Worm (Caenorhabditis elegans) whole organism, L1 larva: ENCODE data around the gene wht-5.

Source experiments
- C04F5.9 ChIP-seq: sonication (generic microtip); optimal IDR thresholded peaks from 2 replicates; lab custom pipeline; 2016; ENCODE audit warnings: missing genetic modification characterization, missing compliant biosample characterization
- C16A3.4 ChIP-seq: fragments of 150-350 bp; optimal IDR thresholded peaks from 2 replicates; lab custom pipeline; 2014; ENCODE audit warnings: missing biosample characterization, missing genetic modification characterization
- aha-1 ChIP-seq: fragments of 150-350 bp; optimal IDR thresholded peaks from 2 replicates; lab custom pipeline; 2014; ENCODE audit warnings: missing biosample characterization, missing genetic modification characterization
- ceh-8 ChIP-seq: fragments of 200-800 bp; sonication (Bioruptor generic); optimal IDR thresholded peaks from 2 replicates; lab custom pipeline; 2018; ENCODE audit warnings: mild to moderate bottlenecking, missing genetic modification characterization, moderate library complexity, missing compliant biosample characterization
- ceh-88 ChIP-seq: fragments of 200-800 bp; sonication (Bioruptor generic); IDR thresholded peaks from 2 replicates; pipeline ENCODE4 v1.3.6; 2022; ENCODE audit warnings: missing genetic modification characterization, missing compliant biosample characterization
- dpl-1 ChIP-seq, 3 experiments: fragments of 150-350 bp in 2 of 3; sonication (generic microtip) in 1 of 3; optimal IDR thresholded peaks; 2 replicates each; lab custom pipeline; 2014 to 2017; ENCODE audit warnings: missing biosample characterization in 3 of 3, missing genetic modification characterization in 3 of 3, missing genetic modification reagents in 3 of 3
- efl-1 ChIP-seq, 4 experiments: fragments of 150-350 bp; optimal IDR thresholded peaks in 3 of 4; peaks in 1 of 4; 1 replicate in 1 of 4; 2 replicates in 3 of 4; lab custom pipeline; 2014; ENCODE audit warnings: missing biosample characterization in 2 of 4, missing genetic modification characterization in 2 of 4, missing genetic modification reagents in 2 of 4
- efl-3 ChIP-seq: fragments of 200-800 bp; sonication (Bioruptor generic); optimal IDR thresholded peaks from 2 replicates; lab custom pipeline; 2018; ENCODE audit warnings: mild to moderate bottlenecking, missing genetic modification characterization, missing compliant biosample characterization
- egl-13 ChIP-seq: sonication (generic microtip); optimal IDR thresholded peaks from 2 replicates; lab custom pipeline; 2016; ENCODE audit warnings: missing genotype, missing genetic modification reagents, missing genetic modification characterization, missing compliant biosample characterization
- elt-3 ChIP-seq, 6 experiments: fragments of 150-350 bp in 1 of 6; sonication (generic microtip); optimal IDR thresholded peaks; 2 replicates each; lab custom pipeline; 2017 to 2018; ENCODE audit warnings: missing biosample characterization in 6 of 6, missing genetic modification characterization in 6 of 6, inconsistent platforms in 1 of 6
- fos-1 ChIP-seq: fragments of 150-350 bp; optimal IDR thresholded peaks from 2 replicates; lab custom pipeline; 2014; ENCODE audit warnings: missing biosample characterization, missing genetic modification characterization
- grh-1 ChIP-seq: fragments of 200-800 bp; sonication (Bioruptor generic); IDR thresholded peaks from 2 replicates; pipeline ENCODE4 v1.3.6; 2022; ENCODE audit warnings: missing genetic modification reagents, missing genetic modification characterization, missing compliant biosample characterization
- irx-1 ChIP-seq: sonication (generic microtip); optimal IDR thresholded peaks from 2 replicates; lab custom pipeline; 2016; ENCODE audit warnings: missing genetic modification characterization, missing compliant biosample characterization
- isw-1 ChIP-seq: fragments of 200-800 bp; sonication (Bioruptor generic); IDR thresholded peaks from 2 replicates; pipeline ENCODE4 v1.3.6; 2022; ENCODE audit warnings: missing genetic modification characterization, missing compliant biosample characterization
- lin-13 ChIP-seq: fragments of 150-350 bp; optimal IDR thresholded peaks from 2 replicates; lab custom pipeline; 2014; ENCODE audit warnings: missing biosample characterization, missing genetic modification reagents, missing genetic modification characterization
- lin-35 ChIP-seq, 2 experiments: fragments of 150-350 bp; optimal IDR thresholded peaks; 2 replicates each; lab custom pipeline; 2014; ENCODE audit warnings: missing biosample characterization in 2 of 2, missing genetic modification characterization in 2 of 2, missing genetic modification reagents in 2 of 2
- lin-39 ChIP-seq: fragments of 150-350 bp; optimal IDR thresholded peaks from 2 replicates; lab custom pipeline; 2014; ENCODE audit warnings: missing biosample characterization, missing genetic modification reagents, missing genetic modification characterization
- lir-3 ChIP-seq: sonication (generic microtip); optimal IDR thresholded peaks from 2 replicates; lab custom pipeline; 2016; ENCODE audit warnings: mild to moderate bottlenecking, missing genetic modification characterization, moderate library complexity, missing compliant biosample characterization; ENCODE audit not compliant: poor library complexity
- lsy-2 ChIP-seq, 2 experiments: fragments of 150-350 bp; optimal IDR thresholded peaks; 2 replicates each; lab custom pipeline; 2014; ENCODE audit warnings: missing biosample characterization in 2 of 2, missing genetic modification characterization in 2 of 2
- mdl-1 ChIP-seq, 2 experiments: fragments of 150-350 bp; optimal IDR thresholded peaks; 2 replicates each; lab custom pipeline; 2014 to 2017; ENCODE audit warnings: missing biosample characterization in 2 of 2, missing genetic modification characterization in 2 of 2, inconsistent platforms in 1 of 2
- mef-2 ChIP-seq: fragments of 150-350 bp; optimal IDR thresholded peaks from 2 replicates; lab custom pipeline; 2014; ENCODE audit warnings: missing biosample characterization, missing genetic modification characterization
- mep-1 ChIP-seq: fragments of 150-350 bp; optimal IDR thresholded peaks from 2 replicates; lab custom pipeline; 2014; ENCODE audit warnings: missing biosample characterization, missing genetic modification characterization
- nhr-19 ChIP-seq: fragments of 200-800 bp; sonication (Bioruptor generic); conservative IDR thresholded peaks from 2 replicates; pipeline ENCODE4 v1.3.6; 2022; ENCODE audit warnings: missing genetic modification characterization, missing compliant biosample characterization
- nhr-20 ChIP-seq: sonication (generic microtip); optimal IDR thresholded peaks from 2 replicates; lab custom pipeline; 2016; ENCODE audit warnings: mild to moderate bottlenecking, missing genetic modification characterization, missing compliant biosample characterization
- nhr-237 ChIP-seq: fragments of 150-350 bp; optimal IDR thresholded peaks from 2 replicates; lab custom pipeline; 2014; ENCODE audit warnings: missing biosample characterization, missing genetic modification characterization
- nhr-28 ChIP-seq: fragments of 150-350 bp; optimal IDR thresholded peaks from 2 replicates; lab custom pipeline; 2014; ENCODE audit warnings: missing biosample characterization, missing genetic modification characterization
- nhr-47 ChIP-seq: sonication (generic microtip); optimal IDR thresholded peaks from 2 replicates; lab custom pipeline; 2016; ENCODE audit warnings: mild to moderate bottlenecking, missing genetic modification characterization, moderate library complexity, missing compliant biosample characterization
- nhr-71 ChIP-seq: sonication (generic microtip); optimal IDR thresholded peaks from 2 replicates; lab custom pipeline; 2016; ENCODE audit warnings: mild to moderate bottlenecking, missing genetic modification characterization, moderate library complexity, missing compliant biosample characterization
- nhr-84 ChIP-seq: sonication (generic microtip); optimal IDR thresholded peaks from 2 replicates; lab custom pipeline; 2017; ENCODE audit warnings: missing biosample characterization, missing genetic modification characterization
- nhr-85 ChIP-seq: sonication (generic microtip); peaks from one replicate; lab custom pipeline; 2016; ENCODE audit warnings: missing genetic modification characterization, inconsistent platforms, missing compliant biosample characterization
- pag-3 ChIP-seq: sonication (generic microtip); optimal IDR thresholded peaks from 2 replicates; lab custom pipeline; 2017; ENCODE audit warnings: missing genetic modification characterization, mild to moderate bottlenecking, missing compliant biosample characterization, antibody characterized with exemption, borderline replicate concordance; ENCODE audit not compliant: insufficient read depth
- pax-3 ChIP-seq: fragments of 200-800 bp; sonication (Bioruptor generic); optimal IDR thresholded peaks from 2 replicates; lab custom pipeline; 2018; ENCODE audit warnings: mild to moderate bottlenecking, missing genetic modification characterization, moderate library complexity, missing compliant biosample characterization
- rnt-1 ChIP-seq: sonication (generic microtip); optimal IDR thresholded peaks from 2 replicates; lab custom pipeline; 2016; ENCODE audit warnings: mild to moderate bottlenecking, missing genetic modification characterization, moderate library complexity, missing compliant biosample characterization
- snu-23 ChIP-seq: sonication (generic microtip); optimal IDR thresholded peaks from 2 replicates; lab custom pipeline; 2016; ENCODE audit warnings: missing genetic modification characterization, missing compliant biosample characterization
- sox-4 ChIP-seq: sonication (generic microtip); optimal IDR thresholded peaks from 2 replicates; lab custom pipeline; 2016; ENCODE audit warnings: missing genetic modification characterization, missing compliant biosample characterization
- sptf-1 ChIP-seq: fragments of 150-350 bp; optimal IDR thresholded peaks from 2 replicates; lab custom pipeline; 2014; ENCODE audit warnings: missing biosample characterization, missing genetic modification characterization
- swsn-7 ChIP-seq: sonication (generic microtip); optimal IDR thresholded peaks from 2 replicates; lab custom pipeline; 2016; ENCODE audit warnings: missing genetic modification characterization, missing compliant biosample characterization
- tbx-2 ChIP-seq: sonication (generic microtip); optimal IDR thresholded peaks from 2 replicates; lab custom pipeline; 2016; ENCODE audit warnings: missing genetic modification characterization, missing compliant biosample characterization
- zag-1 ChIP-seq: fragments of 150-350 bp; optimal IDR thresholded peaks from 2 replicates; lab custom pipeline; 2014; ENCODE audit warnings: missing biosample characterization, missing genetic modification characterization

Gene wht-5

DNA sequence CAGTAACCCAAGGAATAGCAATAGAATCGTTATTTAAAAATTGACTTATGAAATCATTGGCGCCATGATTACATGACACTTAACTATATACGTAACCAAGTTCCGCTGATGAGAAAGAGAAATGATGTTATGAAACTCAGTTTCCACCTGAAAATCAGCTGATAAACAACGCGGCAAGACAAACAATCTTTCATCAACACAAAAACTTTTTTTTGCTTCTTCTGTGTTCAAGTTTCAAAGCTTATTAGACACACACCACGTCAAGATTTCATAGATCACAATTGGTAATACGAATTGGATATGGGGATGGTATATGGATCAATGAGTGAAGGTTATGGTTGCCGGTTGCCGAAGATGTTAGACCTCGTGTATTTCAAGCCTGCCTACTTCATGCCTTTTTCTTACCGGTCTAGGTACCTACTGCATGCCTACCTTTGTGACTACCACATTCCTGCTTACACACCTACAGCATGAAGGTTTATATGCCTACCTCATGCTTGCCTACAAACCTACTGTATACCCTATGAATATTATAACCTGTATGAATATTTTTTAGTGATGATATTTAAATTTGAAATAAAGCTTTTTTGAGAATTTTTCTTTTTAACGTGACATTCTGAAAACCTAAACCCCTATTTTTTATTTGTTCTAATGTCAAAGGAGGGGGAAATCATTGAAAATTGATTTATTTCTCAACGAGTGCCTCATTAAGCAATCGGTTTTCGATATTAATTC is at the start of gene wht-5, which contains the start of gene F19B6.10:
wht-5 (plus strand) TSS at position 685 of the 735 bp plus-strand sequence.
F19B6.10 (plus strand) TSS at position 301 of the 735 bp plus-strand sequence.
- TF ChIP-seq mep-1 (tag; lab: Kevin White, UChicago) (no peak), ceh-8 (GFP tag; lab: Kevin White, UChicago) (no peak), sox-4 (no peak), nhr-47 (no peak), efl-1 (optimal IDR thresholded peaks at IDR 0.05; lab: Kevin White, UChicago) (no peak), efl-1 (GFP tag; optimal IDR thresholded peaks at IDR 0.05 in 1 of 2; lab: Kevin White, UChicago) (no peak), pax-3 (tag; lab: Kevin White, UChicago) (no peak), irx-1 (tag; lab: Kevin White, UChicago) (no peak), dpl-1 (GFP tag; optimal IDR thresholded peaks at IDR 0.05; lab: Kevin White, UChicago) (no peak), lin-13 (GFP tag; lab: Kevin White, UChicago) (no peak), lin-35 (GFP tag; optimal IDR thresholded peaks at IDR 0.05; lab: Kevin White, UChicago) (no peak), efl-3 (GFP tag; lab: Kevin White, UChicago) (no peak), C16A3.4 (no peak), rnt-1 (tag; lab: Kevin White, UChicago) (no peak), mdl-1 (tag; optimal IDR thresholded peaks at IDR 0.05; lab: Kevin White, UChicago) (no peak), swsn-7 (tag; lab: Kevin White, UChicago) (no peak)

DNA sequence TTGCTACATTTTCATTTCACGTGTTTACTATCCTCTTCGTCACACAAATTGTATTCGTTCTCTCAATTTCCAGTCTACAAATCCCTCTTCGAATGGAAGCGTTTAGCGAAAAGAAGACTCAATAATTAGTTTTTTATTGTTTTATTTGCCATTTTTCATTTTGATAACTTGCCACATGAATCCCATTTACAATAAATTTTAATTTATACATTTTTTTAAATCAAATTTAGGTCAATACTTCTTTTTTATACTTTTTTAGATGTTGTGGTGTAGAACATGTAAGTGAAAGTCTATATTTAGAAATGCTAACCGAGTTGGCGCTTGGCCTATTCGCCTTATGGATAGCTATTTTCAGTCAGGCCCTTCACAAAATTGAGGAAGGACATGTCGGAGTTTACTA is 49.7 kb upstream of the wht-5 start, which contains the start of gene erl-1:
erl-1 (plus strand) TSS at position 301 of the 400 bp plus-strand sequence.
- no peak for TF ChIP-seq nhr-20
- no peak for TF ChIP-seq zag-1 (tag; lab: Kevin White, UChicago)
- no peak for TF ChIP-seq nhr-84 (tag; lab: Kevin White, UChicago)
- TF ChIP-seq sptf-1 (tag; lab: Kevin White, UChicago): no peak
- TF ChIP-seq isw-1 (GFP tag; lab: Robert Waterston, UW): no peak
- no peak for TF ChIP-seq tbx-2 (tag; lab: Kevin White, UChicago)
- no peak for TF ChIP-seq nhr-237 (tag; lab: Kevin White, UChicago)
- no peak for TF ChIP-seq elt-3 (tag; optimal IDR thresholded peaks at IDR 0.05; lab: Kevin White, UChicago)
- no peak for TF ChIP-seq mef-2
- TF ChIP-seq snu-23 (GFP tag; lab: Kevin White, UChicago): no peak
- no peak for TF ChIP-seq irx-1 (tag; lab: Kevin White, UChicago)
- no peak for TF ChIP-seq C04F5.9
- TF ChIP-seq fos-1 (tag; lab: Kevin White, UChicago): no peak
- no peak for TF ChIP-seq pag-3 (tag; lab: Kevin White, UChicago)
- TF ChIP-seq nhr-85: no peak
- TF ChIP-seq nhr-28 (tag; lab: Kevin White, UChicago): no peak
- no peak for TF ChIP-seq egl-13 (tag; lab: Kevin White, UChicago)
- TF ChIP-seq lsy-2 (tag; optimal IDR thresholded peaks at IDR 0.05; lab: Kevin White, UChicago): no peak

ce11 chrIV:12289149-12289548 is 48.2 kb upstream of the wht-5 start, which contains the start of gene C42C1.9:
Gene C42C1.9, plus strand, starts transcription at chrIV:12289449.
- TF ChIP-seq lir-3 (tag; lab: Kevin White, UChicago) (no peak), grh-1 (GFP tag; lab: Robert Waterston, UW) (no peak), lin-39 (tag; lab: Kevin White, UChicago) (no peak), ceh-88 (GFP tag; lab: Robert Waterston, UW) (no peak), pag-3 (tag; lab: Kevin White, UChicago) (no peak), C16A3.4 (no peak), aha-1 (tag; lab: Kevin White, UChicago) (no peak), nhr-19 (no peak), nhr-71 (tag; lab: Kevin White, UChicago) (no peak)
- TF ChIP-seq, all 84 proteins: peak for 0
